Fruit fly (Drosophila melanogaster) S2 (cell line): Measurements from ENCODE around the gene MESR6.

Source experiments
- CG8478 ChIP-seq: fragments of >200 bp; optimal IDR thresholded peaks from 2 replicates; lab custom pipeline; 2018
- CTCF ChIP-seq, 2 experiments: fragments of >200 bp; optimal IDR thresholded peaks; 2 replicates each; lab custom pipeline; 2018

DNA sequence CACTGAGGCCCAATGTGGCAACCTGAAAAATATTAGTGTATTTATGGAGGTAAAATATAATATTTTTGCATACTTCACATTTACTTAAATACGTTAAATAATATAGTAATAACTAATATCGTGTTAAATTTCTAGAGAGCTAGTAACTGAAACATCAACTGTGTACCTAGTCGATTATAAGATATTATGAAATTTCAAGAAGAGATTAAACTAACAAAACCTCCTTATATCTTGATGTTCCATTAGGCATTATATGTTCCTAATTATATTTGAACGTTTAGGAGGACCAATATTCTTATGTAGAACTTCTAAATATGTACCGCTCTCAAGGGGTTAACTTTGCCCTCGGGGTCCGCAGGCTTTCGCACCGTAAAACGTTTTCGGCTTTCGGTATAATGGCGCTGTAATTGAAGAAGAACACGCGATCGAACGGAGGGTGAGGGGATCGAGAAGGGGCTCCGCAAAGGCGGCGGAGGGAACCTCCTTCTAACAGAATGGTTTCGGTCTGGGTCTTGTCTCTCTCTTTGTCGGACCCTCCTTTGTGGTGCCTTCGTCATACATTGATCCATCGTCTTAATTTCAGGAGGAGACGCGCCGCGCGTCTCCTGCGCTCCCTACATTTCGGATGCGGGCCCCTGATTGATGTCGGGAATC lies 46.0 kb upstream of the MESR6 start:
- TF ChIP-seq CG8478 (no peak), CTCF (optimal IDR thresholded peaks at IDR 0.05; lab: Kevin White, UChicago) (no peak)
